Worm (Caenorhabditis elegans) whole organism, L4 larva: ENCODE results near the gene klp-6.
A peak's percentile ranks its signal among the peaks of the same experiment; 100 is the strongest.

ENCODE experiments used
- F37D6.2 ChIP-seq: sonication (generic microtip); optimal IDR thresholded peaks from 2 replicates; lab custom pipeline; 2016; ENCODE audit warnings: mild to moderate bottlenecking, missing genetic modification characterization, missing compliant biosample characterization
- F44E2.7 ChIP-seq: fragments of 200-800 bp; sonication (Bioruptor generic); IDR thresholded peaks from 2 replicates; pipeline ENCODE4 v2.1.2; 2022; ENCODE audit warnings: missing genetic modification characterization, missing compliant biosample characterization
- F49E8.2 ChIP-seq: sonication (generic microtip); optimal IDR thresholded peaks from 2 replicates; lab custom pipeline; 2016; ENCODE audit warnings: missing compliant biosample characterization, mild to moderate bottlenecking, missing genetic modification characterization, borderline replicate concordance
- T26A8.4 ChIP-seq: fragments of 200-800 bp; sonication (Bioruptor generic); IDR thresholded peaks from 2 replicates; pipeline ENCODE4 v1.3.6; 2022; ENCODE audit warnings: missing genetic modification characterization, missing compliant biosample characterization
- Y75B8A.6 ChIP-seq: fragments of 200-800 bp; sonication (Bioruptor generic); IDR thresholded peaks from 2 replicates; pipeline ENCODE4 v1.3.6; 2022; ENCODE audit warnings: missing genetic modification reagents, missing genetic modification characterization, missing compliant biosample characterization
- ZK546.5 ChIP-seq, 2 experiments: sonication (generic microtip); optimal IDR thresholded peaks; 2 replicates each; lab custom pipeline; 2017; ENCODE audit warnings: missing biosample characterization in 2 of 2, missing genetic modification characterization in 2 of 2
- aha-1 ChIP-seq: fragments of 150-350 bp; peaks from one replicate; lab custom pipeline; 2014; ENCODE audit warnings: missing biosample characterization, missing genetic modification characterization
- aly-2 ChIP-seq: sonication (generic microtip); optimal IDR thresholded peaks from 2 replicates; lab custom pipeline; 2018; ENCODE audit warnings: missing biosample characterization, missing genetic modification characterization
- ces-1 ChIP-seq: fragments of 150-350 bp; sonication (generic microtip); optimal IDR thresholded peaks from 4 replicates; lab custom pipeline; 2014; ENCODE audit warnings: missing biosample characterization, missing genetic modification reagents, missing genetic modification characterization
- daf-16 ChIP-seq, 3 experiments: sonication (generic microtip); optimal IDR thresholded peaks; 2 replicates each; lab custom pipeline; 2016 to 2017; ENCODE audit warnings: missing genetic modification characterization in 3 of 3, missing genetic modification reagents in 3 of 3, mild to moderate bottlenecking in 2 of 3, missing compliant biosample characterization in 2 of 3, missing biosample characterization in 1 of 3, moderate library complexity in 1 of 3
- daf-19 ChIP-seq: fragments of 200-800 bp; sonication (Bioruptor generic); conservative IDR thresholded peaks from 2 replicates; pipeline ENCODE4 v1.3.6; 2022; ENCODE audit warnings: missing genetic modification characterization, missing compliant biosample characterization
- daf-8 ChIP-seq: fragments of 200-800 bp; sonication (Bioruptor generic); IDR thresholded peaks from 2 replicates; pipeline ENCODE4 v1.3.6; 2022; ENCODE audit warnings: missing genetic modification characterization, missing compliant biosample characterization
- dpl-1 ChIP-seq: fragments of 150-350 bp; optimal IDR thresholded peaks from 2 replicates; lab custom pipeline; 2014; ENCODE audit warnings: missing biosample characterization, missing genetic modification reagents, missing genetic modification characterization
- duxl-1 ChIP-seq: sonication (generic microtip); optimal IDR thresholded peaks from 2 replicates; lab custom pipeline; 2016; ENCODE audit warnings: mild to moderate bottlenecking, missing genetic modification characterization, moderate library complexity, missing compliant biosample characterization; ENCODE audit not compliant: poor library complexity
- dve-1 ChIP-seq: sonication (generic microtip); optimal IDR thresholded peaks from 2 replicates; lab custom pipeline; 2017; ENCODE audit warnings: antibody characterized with exemption, mild to moderate bottlenecking, missing genetic modification characterization, missing compliant biosample characterization; ENCODE audit not compliant: insufficient read depth
- egl-43 ChIP-seq: fragments of 200-800 bp; sonication (Bioruptor generic); IDR thresholded peaks from 2 replicates; pipeline ENCODE4 v1.3.6; 2022; ENCODE audit warnings: missing genetic modification reagents, missing genetic modification characterization, missing compliant biosample characterization
- fos-1 ChIP-seq: fragments of 150-350 bp; optimal IDR thresholded peaks from 2 replicates; lab custom pipeline; 2014; ENCODE audit warnings: missing biosample characterization, missing genetic modification characterization
- hif-1 ChIP-seq, 2 experiments: sonication (generic microtip); optimal IDR thresholded peaks; 2 replicates each; lab custom pipeline; 2016 to 2017; ENCODE audit warnings: missing compliant biosample characterization in 2 of 2, missing genetic modification characterization in 2 of 2, missing genetic modification reagents in 2 of 2, missing genotype in 2 of 2, mild to moderate bottlenecking in 1 of 2
- hmg-1.1 ChIP-seq: fragments of 200-800 bp; sonication (Bioruptor generic); IDR thresholded peaks from 2 replicates; pipeline ENCODE4 v1.3.6; 2022; ENCODE audit warnings: missing genetic modification reagents, missing genetic modification characterization, missing compliant biosample characterization
- lin-1 ChIP-seq: fragments of 200-800 bp; sonication (Bioruptor generic); IDR thresholded peaks from 2 replicates; pipeline ENCODE4 v1.3.6; 2022; ENCODE audit warnings: missing genetic modification reagents, missing genetic modification characterization, missing compliant biosample characterization
- lin-38 ChIP-seq: fragments of 200-800 bp; sonication (Bioruptor generic); IDR thresholded peaks from 2 replicates; pipeline ENCODE4 v1.3.6; 2022; ENCODE audit warnings: missing genetic modification reagents, missing genetic modification characterization, missing compliant biosample characterization
- lin-39 ChIP-seq: fragments of 150-350 bp; optimal IDR thresholded peaks from 2 replicates; lab custom pipeline; 2014; ENCODE audit warnings: missing biosample characterization, missing genetic modification reagents, missing genetic modification characterization
- mep-1 ChIP-seq: fragments of 150-350 bp; sonication (generic microtip); optimal IDR thresholded peaks from 3 replicates; lab custom pipeline; 2014; ENCODE audit warnings: missing biosample characterization, missing genetic modification characterization
- mes-2 ChIP-seq: sonication (generic microtip); optimal IDR thresholded peaks from 2 replicates; lab custom pipeline; 2016; ENCODE audit warnings: missing genotype, mild to moderate bottlenecking, missing genetic modification characterization, missing compliant biosample characterization; ENCODE audit not compliant: poor library complexity, severe bottlenecking
- mxl-3 ChIP-seq: fragments of 200-800 bp; sonication (Bioruptor generic); optimal IDR thresholded peaks from 2 replicates; lab custom pipeline; 2018; ENCODE audit warnings: mild to moderate bottlenecking, missing genetic modification characterization, missing compliant biosample characterization
- nhr-10 ChIP-seq: fragments of 150-350 bp; optimal IDR thresholded peaks from 2 replicates; lab custom pipeline; 2014; ENCODE audit warnings: missing biosample characterization, missing genetic modification characterization
- nhr-102 ChIP-seq: sonication (generic microtip); optimal IDR thresholded peaks from 2 replicates; lab custom pipeline; 2016; ENCODE audit warnings: mild to moderate bottlenecking, missing genetic modification characterization, moderate library complexity, missing compliant biosample characterization
- nhr-28 ChIP-seq: fragments of 150-350 bp; optimal IDR thresholded peaks from 2 replicates; lab custom pipeline; 2014; ENCODE audit warnings: missing biosample characterization, missing genetic modification characterization
- nhr-41 ChIP-seq: fragments of 200-800 bp; sonication (Bioruptor generic); IDR thresholded peaks from 2 replicates; pipeline ENCODE4 v1.3.6; 2022; ENCODE audit warnings: missing genetic modification reagents, missing genetic modification characterization, missing compliant biosample characterization
- nhr-42 ChIP-seq: fragments of 200-800 bp; sonication (Bioruptor generic); IDR thresholded peaks from 2 replicates; pipeline ENCODE4 v1.3.6; 2022; ENCODE audit warnings: missing genetic modification characterization, missing compliant biosample characterization
- nhr-6 ChIP-seq: fragments of 150-350 bp; optimal IDR thresholded peaks from 2 replicates; lab custom pipeline; 2014; ENCODE audit warnings: missing biosample characterization, missing genetic modification characterization
- nhr-76 ChIP-seq: fragments of 150-350 bp; optimal IDR thresholded peaks from 2 replicates; lab custom pipeline; 2014; ENCODE audit warnings: missing biosample characterization, missing genetic modification characterization
- pha-4 ChIP-seq, 2 experiments: fragments of 150-350 bp in 1 of 2; fragments of 200-800 bp in 1 of 2; sonication (Bioruptor generic) in 1 of 2; IDR thresholded peaks in 1 of 2; optimal IDR thresholded peaks in 1 of 2; 2 replicates each; pipeline versions ENCODE4 v1.3.6 to Lab custom; 2014 to 2022; ENCODE audit warnings: missing genetic modification characterization in 2 of 2, missing genetic modification reagents in 2 of 2, missing biosample characterization in 1 of 2, missing compliant biosample characterization in 1 of 2
- pqm-1 ChIP-seq: sonication (generic microtip); optimal IDR thresholded peaks from 2 replicates; lab custom pipeline; 2017; ENCODE audit warnings: missing biosample characterization, missing genetic modification characterization
- rbr-2 ChIP-seq: sonication (generic microtip); optimal IDR thresholded peaks from 2 replicates; lab custom pipeline; 2016; ENCODE audit warnings: missing genotype, missing genetic modification characterization, missing compliant biosample characterization
- set-16 ChIP-seq: fragments of 200-800 bp; sonication (Bioruptor generic); IDR thresholded peaks from 2 replicates; pipeline ENCODE4 v1.3.6; 2022; ENCODE audit warnings: missing genetic modification reagents, missing genetic modification characterization, missing compliant biosample characterization
- snpc-1.2 ChIP-seq: fragments of 200-800 bp; sonication (Bioruptor generic); IDR thresholded peaks from 2 replicates; pipeline ENCODE4 v1.3.6; 2022; ENCODE audit warnings: missing genetic modification reagents, missing genetic modification characterization, missing compliant biosample characterization
- zag-1 ChIP-seq: fragments of 150-350 bp; optimal IDR thresholded peaks from 2 replicates; lab custom pipeline; 2014; ENCODE audit warnings: missing biosample characterization, missing genetic modification characterization
- zip-2 ChIP-seq: fragments of 150-350 bp; optimal IDR thresholded peaks from 2 replicates; lab custom pipeline; 2014; ENCODE audit warnings: missing biosample characterization, missing genetic modification characterization
- ztf-7 ChIP-seq: fragments of 150-350 bp; optimal IDR thresholded peaks from 2 replicates; lab custom pipeline; 2014; ENCODE audit warnings: missing biosample characterization, missing genetic modification characterization

Gene klp-6

DNA sequence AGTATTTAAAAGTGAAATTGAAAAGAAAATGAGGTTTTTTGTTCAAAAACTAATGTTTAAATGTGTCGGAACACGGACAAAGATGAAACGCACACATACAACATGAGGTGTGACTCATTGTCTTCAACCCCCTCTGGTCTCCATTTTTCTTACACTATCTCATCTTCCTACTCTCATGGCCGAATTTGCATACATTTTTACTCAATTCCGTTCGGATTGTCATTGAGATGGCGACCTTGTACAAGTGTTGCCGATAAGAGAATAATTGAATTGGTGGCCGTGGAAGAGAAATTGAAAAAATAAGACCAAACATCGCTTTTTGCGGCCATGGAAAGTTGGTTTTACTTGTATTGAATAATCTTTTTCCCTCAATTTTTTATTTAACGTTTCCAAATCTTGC lies 16.4 kb downstream of the klp-6 start, which contains the start of gene txbp-3 (continued):
- TF ChIP-seq pha-4 (GFP tag; IDR thresholded peaks at IDR 0.05; lab: Robert Waterston, UW) (no peak), pha-4 (tag; optimal IDR thresholded peaks at IDR 0.05; lab: Kevin White, UChicago) (peak; percentile 76), fos-1 (no peak), set-16 (GFP tag; lab: Robert Waterston, UW) (no peak), aha-1 (tag; lab: Kevin White, UChicago) (no peak), duxl-1 (tag; lab: Kevin White, UChicago) (no peak), hif-1 (tag; optimal IDR thresholded peaks at IDR 0.05; lab: Kevin White, UChicago) (peak in 1 of 2 experiments; percentile 33), mep-1 (tag; lab: Kevin White, UChicago) (peak; percentile 71), daf-8 (GFP tag; lab: Robert Waterston, UW) (no peak), ztf-7 (tag; lab: Kevin White, UChicago) (no peak), Y75B8A.6 (GFP tag; lab: Robert Waterston, UW) (no peak), nhr-76 (tag; lab: Kevin White, UChicago) (no peak), lin-1 (GFP tag; lab: Robert Waterston, UW) (no peak), mxl-3 (GFP tag; lab: Kevin White, UChicago) (peak; percentile 80), rbr-2 (tag; lab: Kevin White, UChicago) (peak; percentile 1), zip-2 (tag; lab: Kevin White, UChicago) (no peak), F49E8.2 (tag; lab: Kevin White, UChicago) (no peak), nhr-102 (tag; lab: Kevin White, UChicago) (no peak), daf-16 (GFP tag; optimal IDR thresholded peaks at IDR 0.05; lab: Kevin White, UChicago) (no peak), daf-16 (tag; optimal IDR thresholded peaks at IDR 0.05; lab: Kevin White, UChicago) (peak; percentile 24), mes-2 (peak; percentile 83), ces-1 (GFP tag; lab: Kevin White, UChicago) (peak; percentile 12), dve-1 (tag; lab: Kevin White, UChicago) (peak; percentile 79), daf-19 (no peak), nhr-41 (GFP tag; lab: Robert Waterston, UW) (no peak), nhr-6 (tag; lab: Kevin White, UChicago) (peak; percentile 50), hmg-1.1 (GFP tag; lab: Robert Waterston, UW) (no peak), lin-39 (tag; lab: Kevin White, UChicago) (no peak), nhr-28 (peak; percentile 77), nhr-10 (tag; lab: Kevin White, UChicago) (no peak)

DNA sequence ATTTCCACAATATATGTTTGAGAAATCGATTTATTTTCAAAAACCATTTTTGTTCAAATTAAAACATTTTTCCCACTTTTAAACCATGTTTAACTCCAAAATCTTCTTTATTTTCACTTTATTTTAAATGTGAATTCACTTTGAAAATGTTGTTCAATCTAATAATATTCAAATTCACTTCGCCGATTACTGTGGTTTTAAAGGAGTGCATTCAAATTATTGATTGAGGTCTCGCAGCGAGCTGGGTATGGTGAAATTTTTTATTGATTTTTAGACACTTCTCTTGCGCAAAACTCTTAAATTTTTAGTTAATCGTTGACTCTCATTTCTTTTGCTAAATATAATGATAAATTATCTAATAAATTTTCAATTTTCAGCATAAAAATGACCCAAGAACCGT lies 17.0 kb downstream of the klp-6 start, which contains the start of gene C45G9.5:
Gene C45G9.5, plus strand, starts transcription at position 378 of the 400 bp plus-strand sequence.
- TF ChIP-seq ZK546.5 (tag; optimal IDR thresholded peaks at IDR 0.05; lab: Kevin White, UChicago) (no peak), lin-38 (GFP tag; lab: Robert Waterston, UW) (no peak), daf-16 (GFP tag; optimal IDR thresholded peaks at IDR 0.05; lab: Kevin White, UChicago) (no peak), daf-16 (tag; optimal IDR thresholded peaks at IDR 0.05; lab: Kevin White, UChicago) (no peak), F37D6.2 (tag; lab: Kevin White, UChicago) (no peak), zag-1 (tag; lab: Kevin White, UChicago) (no peak), F44E2.7 (no peak), snpc-1.2 (GFP tag; lab: Robert Waterston, UW) (no peak), aly-2 (tag; lab: Kevin White, UChicago) (no peak), lin-39 (tag; lab: Kevin White, UChicago) (no peak), T26A8.4 (GFP tag; lab: Robert Waterston, UW) (no peak), nhr-42 (GFP tag; lab: Robert Waterston, UW) (no peak), dpl-1 (no peak), pqm-1 (no peak), daf-19 (no peak), nhr-76 (tag; lab: Kevin White, UChicago) (no peak), egl-43 (GFP tag; lab: Robert Waterston, UW) (no peak)
